Worm (Caenorhabditis elegans) whole organism, L1 larva: Measurements from ENCODE around the gene T01B7.5.

Source experiments
- C04F5.9 ChIP-seq: sonication (generic microtip); optimal IDR thresholded peaks from 2 replicates; lab custom pipeline; 2016; ENCODE audit warnings: missing genetic modification characterization, missing compliant biosample characterization
- F16B12.6 ChIP-seq: fragments of 150-350 bp; optimal IDR thresholded peaks from 2 replicates; lab custom pipeline; 2014; ENCODE audit warnings: missing biosample characterization, missing genetic modification characterization
- Y116A8C.19 ChIP-seq: sonication (generic microtip); optimal IDR thresholded peaks from 2 replicates; lab custom pipeline; 2016; ENCODE audit warnings: missing compliant biosample characterization, missing genetic modification characterization, borderline replicate concordance
- aha-1 ChIP-seq: fragments of 150-350 bp; optimal IDR thresholded peaks from 2 replicates; lab custom pipeline; 2014; ENCODE audit warnings: missing biosample characterization, missing genetic modification characterization
- aly-2 ChIP-seq: fragments of 150-350 bp; optimal IDR thresholded peaks from 2 replicates; lab custom pipeline; 2014; ENCODE audit warnings: missing biosample characterization, missing genetic modification characterization
- blmp-1 ChIP-seq: fragments of 150-350 bp; optimal IDR thresholded peaks from 2 replicates; lab custom pipeline; 2014; ENCODE audit warnings: missing biosample characterization, missing genetic modification characterization
- ceh-8 ChIP-seq: fragments of 200-800 bp; sonication (Bioruptor generic); optimal IDR thresholded peaks from 2 replicates; lab custom pipeline; 2018; ENCODE audit warnings: mild to moderate bottlenecking, missing genetic modification characterization, moderate library complexity, missing compliant biosample characterization
- ceh-82 ChIP-seq, 3 experiments: fragments of 150-350 bp in 1 of 3; sonication (generic microtip) in 2 of 3; optimal IDR thresholded peaks; 2 replicates each; lab custom pipeline; 2014 to 2017; ENCODE audit warnings: missing biosample characterization in 3 of 3, missing genetic modification characterization in 3 of 3
- ceh-88 ChIP-seq: fragments of 200-800 bp; sonication (Bioruptor generic); IDR thresholded peaks from 2 replicates; pipeline ENCODE4 v1.3.6; 2022; ENCODE audit warnings: missing genetic modification characterization, missing compliant biosample characterization
- ceh-90 ChIP-seq: sonication (generic microtip); optimal IDR thresholded peaks from 2 replicates; lab custom pipeline; 2016; ENCODE audit warnings: missing genetic modification characterization, missing compliant biosample characterization
- egl-13 ChIP-seq: sonication (generic microtip); optimal IDR thresholded peaks from 2 replicates; lab custom pipeline; 2016; ENCODE audit warnings: missing genotype, missing genetic modification reagents, missing genetic modification characterization, missing compliant biosample characterization
- egl-27 ChIP-seq, 2 experiments: fragments of 150-350 bp in 1 of 2; sonication (generic microtip); optimal IDR thresholded peaks; 3 replicates each; lab custom pipeline; 2017 to 2018; ENCODE audit warnings: missing biosample characterization in 2 of 2, missing genetic modification characterization in 2 of 2, missing genetic modification reagents in 2 of 2
- elt-2 ChIP-seq: sonication (generic microtip); optimal IDR thresholded peaks from 2 replicates; lab custom pipeline; 2016; ENCODE audit warnings: missing genetic modification characterization, mild to moderate bottlenecking, inconsistent platforms, missing compliant biosample characterization, missing genetic modification reagents
- elt-3 ChIP-seq, 6 experiments: fragments of 150-350 bp in 1 of 6; sonication (generic microtip); optimal IDR thresholded peaks; 2 replicates each; lab custom pipeline; 2017 to 2018; ENCODE audit warnings: missing biosample characterization in 6 of 6, missing genetic modification characterization in 6 of 6, inconsistent platforms in 1 of 6
- ets-5 ChIP-seq: fragments of 200-800 bp; sonication (Bioruptor generic); IDR thresholded peaks from 2 replicates; pipeline ENCODE4 v1.3.6; 2022; ENCODE audit warnings: missing genetic modification characterization, missing compliant biosample characterization
- fkh-10 ChIP-seq: sonication (generic microtip); optimal IDR thresholded peaks from 2 replicates; lab custom pipeline; 2017; ENCODE audit warnings: missing biosample characterization, missing genetic modification reagents, missing genetic modification characterization
- fkh-4 ChIP-seq: sonication (generic microtip); optimal IDR thresholded peaks from 2 replicates; lab custom pipeline; 2016; ENCODE audit warnings: missing compliant biosample characterization, missing genetic modification characterization, borderline replicate concordance
- grh-1 ChIP-seq: fragments of 200-800 bp; sonication (Bioruptor generic); IDR thresholded peaks from 2 replicates; pipeline ENCODE4 v1.3.6; 2022; ENCODE audit warnings: missing genetic modification reagents, missing genetic modification characterization, missing compliant biosample characterization
- hlh-17 ChIP-seq: fragments of 200-800 bp; sonication (Bioruptor generic); optimal IDR thresholded peaks from 2 replicates; lab custom pipeline; 2018; ENCODE audit warnings: missing genetic modification characterization, mild to moderate bottlenecking, missing compliant biosample characterization, moderate library complexity, borderline replicate concordance
- isw-1 ChIP-seq: fragments of 200-800 bp; sonication (Bioruptor generic); IDR thresholded peaks from 2 replicates; pipeline ENCODE4 v1.3.6; 2022; ENCODE audit warnings: missing genetic modification characterization, missing compliant biosample characterization
- jun-1 ChIP-seq: fragments of 150-350 bp; optimal IDR thresholded peaks from 2 replicates; lab custom pipeline; 2014; ENCODE audit warnings: missing biosample characterization, missing genetic modification reagents, missing genetic modification characterization
- lin-15B ChIP-seq: fragments of 150-350 bp; sonication (generic microtip); optimal IDR thresholded peaks from 3 replicates; lab custom pipeline; 2014; ENCODE audit warnings: missing biosample characterization, missing genetic modification characterization
- lin-35 ChIP-seq, 2 experiments: fragments of 150-350 bp; optimal IDR thresholded peaks; 2 replicates each; lab custom pipeline; 2014; ENCODE audit warnings: missing biosample characterization in 2 of 2, missing genetic modification characterization in 2 of 2, missing genetic modification reagents in 2 of 2
- lin-39 ChIP-seq: fragments of 150-350 bp; optimal IDR thresholded peaks from 2 replicates; lab custom pipeline; 2014; ENCODE audit warnings: missing biosample characterization, missing genetic modification reagents, missing genetic modification characterization
- lir-3 ChIP-seq: sonication (generic microtip); optimal IDR thresholded peaks from 2 replicates; lab custom pipeline; 2016; ENCODE audit warnings: mild to moderate bottlenecking, missing genetic modification characterization, moderate library complexity, missing compliant biosample characterization; ENCODE audit not compliant: poor library complexity
- mep-1 ChIP-seq: fragments of 150-350 bp; optimal IDR thresholded peaks from 2 replicates; lab custom pipeline; 2014; ENCODE audit warnings: missing biosample characterization, missing genetic modification characterization
- nhr-19 ChIP-seq: fragments of 200-800 bp; sonication (Bioruptor generic); conservative IDR thresholded peaks from 2 replicates; pipeline ENCODE4 v1.3.6; 2022; ENCODE audit warnings: missing genetic modification characterization, missing compliant biosample characterization
- nhr-28 ChIP-seq: fragments of 150-350 bp; optimal IDR thresholded peaks from 2 replicates; lab custom pipeline; 2014; ENCODE audit warnings: missing biosample characterization, missing genetic modification characterization
- nhr-47 ChIP-seq: sonication (generic microtip); optimal IDR thresholded peaks from 2 replicates; lab custom pipeline; 2016; ENCODE audit warnings: mild to moderate bottlenecking, missing genetic modification characterization, moderate library complexity, missing compliant biosample characterization
- nhr-71 ChIP-seq: sonication (generic microtip); optimal IDR thresholded peaks from 2 replicates; lab custom pipeline; 2016; ENCODE audit warnings: mild to moderate bottlenecking, missing genetic modification characterization, moderate library complexity, missing compliant biosample characterization
- nhr-76 ChIP-seq: sonication (generic microtip); optimal IDR thresholded peaks from 2 replicates; lab custom pipeline; 2017; ENCODE audit warnings: missing biosample characterization, missing genetic modification characterization
- nhr-84 ChIP-seq: sonication (generic microtip); optimal IDR thresholded peaks from 2 replicates; lab custom pipeline; 2017; ENCODE audit warnings: missing biosample characterization, missing genetic modification characterization
- nhr-90 ChIP-seq: sonication (generic microtip); optimal IDR thresholded peaks from 2 replicates; lab custom pipeline; 2016; ENCODE audit warnings: mild to moderate bottlenecking, missing genetic modification characterization, missing compliant biosample characterization; ENCODE audit not compliant: poor library complexity
- pag-3 ChIP-seq: sonication (generic microtip); optimal IDR thresholded peaks from 2 replicates; lab custom pipeline; 2017; ENCODE audit warnings: missing genetic modification characterization, mild to moderate bottlenecking, missing compliant biosample characterization, antibody characterized with exemption, borderline replicate concordance; ENCODE audit not compliant: insufficient read depth
- pqm-1 ChIP-seq: sonication (generic microtip); optimal IDR thresholded peaks from 3 replicates; lab custom pipeline; 2017; ENCODE audit warnings: missing biosample characterization, missing genetic modification characterization
- rnt-1 ChIP-seq: sonication (generic microtip); optimal IDR thresholded peaks from 2 replicates; lab custom pipeline; 2016; ENCODE audit warnings: mild to moderate bottlenecking, missing genetic modification characterization, moderate library complexity, missing compliant biosample characterization
- snpc-4 ChIP-seq: fragments of 150-350 bp; optimal IDR thresholded peaks from 2 replicates; lab custom pipeline; 2014; ENCODE audit warnings: missing biosample characterization, missing genetic modification characterization
- sox-4 ChIP-seq: sonication (generic microtip); optimal IDR thresholded peaks from 2 replicates; lab custom pipeline; 2016; ENCODE audit warnings: missing genetic modification characterization, missing compliant biosample characterization
- sptf-1 ChIP-seq: fragments of 150-350 bp; optimal IDR thresholded peaks from 2 replicates; lab custom pipeline; 2014; ENCODE audit warnings: missing biosample characterization, missing genetic modification characterization
- tbx-2 ChIP-seq: sonication (generic microtip); optimal IDR thresholded peaks from 2 replicates; lab custom pipeline; 2016; ENCODE audit warnings: missing genetic modification characterization, missing compliant biosample characterization
- tlp-1 ChIP-seq: fragments of 150-350 bp; optimal IDR thresholded peaks from 2 replicates; lab custom pipeline; 2014; ENCODE audit warnings: missing biosample characterization, missing genetic modification characterization
- unc-30 ChIP-seq: sonication (generic microtip); optimal IDR thresholded peaks from 2 replicates; lab custom pipeline; 2017; ENCODE audit warnings: missing biosample characterization, missing genetic modification characterization
- unc-62 ChIP-seq: fragments of 150-350 bp; optimal IDR thresholded peaks from 2 replicates; lab custom pipeline; 2014; ENCODE audit warnings: missing biosample characterization, missing genetic modification reagents, missing genetic modification characterization
- unc-86 ChIP-seq: sonication (generic microtip); optimal IDR thresholded peaks from 2 replicates; lab custom pipeline; 2016; ENCODE audit warnings: missing genetic modification characterization, missing compliant biosample characterization
- unc-98 ChIP-seq: fragments of 200-800 bp; sonication (Bioruptor generic); IDR thresholded peaks from 2 replicates; pipeline ENCODE4 v1.3.6; 2022; ENCODE audit warnings: missing genetic modification characterization, missing compliant biosample characterization
- vab-15 ChIP-seq: sonication (generic microtip); optimal IDR thresholded peaks from 2 replicates; lab custom pipeline; 2017; ENCODE audit warnings: missing genotype, mild to moderate bottlenecking, missing genetic modification characterization, missing compliant biosample characterization
- zag-1 ChIP-seq: fragments of 150-350 bp; optimal IDR thresholded peaks from 2 replicates; lab custom pipeline; 2014; ENCODE audit warnings: missing biosample characterization, missing genetic modification characterization
- zip-4 ChIP-seq: fragments of 200-800 bp; sonication (Bioruptor generic); optimal IDR thresholded peaks from 2 replicates; lab custom pipeline; 2018; ENCODE audit warnings: mild to moderate bottlenecking, missing genetic modification characterization, moderate library complexity, missing compliant biosample characterization
- ztf-11 ChIP-seq, 2 experiments: sonication (generic microtip); optimal IDR thresholded peaks; 2 replicates each; lab custom pipeline; 2016 to 2017; ENCODE audit warnings: missing genetic modification characterization in 2 of 2, missing biosample characterization in 1 of 2, missing compliant biosample characterization in 1 of 2

The T01B7.5 gene

DNA sequence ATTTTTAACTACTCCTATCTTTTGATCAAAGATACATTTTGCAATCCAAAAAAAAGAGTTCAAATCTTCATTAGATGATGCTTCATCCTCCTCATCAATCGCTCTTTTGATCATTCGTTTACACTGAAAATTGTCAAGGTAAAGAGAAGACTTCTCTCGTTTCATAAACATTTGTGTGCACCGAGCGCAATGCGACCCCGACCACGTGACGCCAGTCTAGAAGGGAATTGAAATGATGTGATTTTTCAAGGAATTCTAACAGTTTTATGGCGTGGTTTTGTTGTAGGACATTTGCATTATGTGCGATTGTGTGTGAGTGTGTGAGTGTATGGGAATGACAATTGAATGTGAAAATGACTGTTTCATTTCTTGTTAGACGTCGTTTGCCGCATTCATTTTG is 24.6 kb downstream of the T01B7.5 start (continued):
- TF ChIP-seq ets-5 (no peak), C04F5.9 (tag; lab: Kevin White, UChicago) (no peak), mep-1 (tag; lab: Kevin White, UChicago) (peak; percentile 18), nhr-84 (tag; lab: Kevin White, UChicago) (no peak), lin-39 (tag; lab: Kevin White, UChicago) (no peak), rnt-1 (tag; lab: Kevin White, UChicago) (peak; percentile 75)

DNA sequence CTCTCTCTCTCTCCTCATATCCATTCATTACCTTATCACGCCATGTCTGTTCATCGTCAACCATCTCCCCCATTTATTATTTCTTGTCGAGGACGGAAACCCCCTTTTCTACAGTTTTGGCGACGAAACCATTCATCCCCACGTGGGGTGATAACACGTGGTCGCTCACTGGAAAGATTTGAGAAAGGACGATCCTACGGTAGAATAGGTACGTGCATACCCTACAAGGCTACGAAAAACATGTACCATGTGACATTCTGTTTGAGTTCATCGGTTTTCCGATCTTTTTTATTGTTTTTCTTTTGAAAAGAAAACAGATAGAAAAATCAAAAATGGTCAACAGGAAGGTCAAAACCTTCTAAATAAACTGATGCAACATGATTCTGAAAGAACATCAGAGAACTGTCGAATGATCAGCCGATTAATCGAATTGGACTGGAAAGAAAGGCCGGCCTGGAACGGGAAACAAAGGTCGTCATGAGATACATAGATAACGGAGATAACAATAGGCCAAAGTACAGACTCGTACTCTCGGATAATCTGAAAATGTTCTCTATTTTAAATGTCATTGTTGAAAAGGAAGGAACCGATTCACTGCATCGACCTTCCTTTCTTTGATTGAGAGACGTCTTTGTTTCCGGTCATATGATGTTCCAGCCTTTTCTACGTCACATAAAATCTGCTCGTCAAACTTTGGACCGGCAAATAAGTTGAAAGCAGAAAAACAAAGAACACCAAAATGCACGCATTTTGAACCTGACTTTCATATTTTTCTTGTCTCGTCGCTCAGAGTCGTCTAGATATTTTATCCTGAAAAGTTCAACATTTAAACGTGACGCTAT is 25.6 kb downstream of the T01B7.5 start:
- no peak for TF ChIP-seq isw-1 (GFP tag; lab: Robert Waterston, UW)
- no peak for TF ChIP-seq aha-1 (tag; lab: Kevin White, UChicago)
- peak; percentile 91 for TF ChIP-seq blmp-1 (tag; lab: Kevin White, UChicago)
- TF ChIP-seq lin-35 (GFP tag; optimal IDR thresholded peaks at IDR 0.05; lab: Kevin White, UChicago): peak in 1 of 2 experiments; percentile 81
- TF ChIP-seq unc-98 (GFP tag; lab: Robert Waterston, UW): no peak
- no peak for TF ChIP-seq F16B12.6
- peak; percentile 94 for TF ChIP-seq nhr-90
- TF ChIP-seq snpc-4 (tag; lab: Kevin White, UChicago): no peak
- TF ChIP-seq sox-4 (tag; lab: Kevin White, UChicago): no peak
- no peak for TF ChIP-seq unc-30
- TF ChIP-seq tlp-1 (tag; lab: Kevin White, UChicago): no peak
- TF ChIP-seq jun-1: no peak
- no peak for TF ChIP-seq ceh-82 (tag; optimal IDR thresholded peaks at IDR 0.05; lab: Kevin White, UChicago)
- no peak for TF ChIP-seq pag-3
- no peak for TF ChIP-seq egl-13 (tag; lab: Kevin White, UChicago)
- TF ChIP-seq pqm-1 (tag; lab: Kevin White, UChicago): no peak
- TF ChIP-seq lin-15B (tag; lab: Kevin White, UChicago): no peak
- TF ChIP-seq ztf-11 (tag; optimal IDR thresholded peaks at IDR 0.05; lab: Kevin White, UChicago): no peak
- no peak for TF ChIP-seq nhr-28 (tag; lab: Kevin White, UChicago)
- no peak for TF ChIP-seq nhr-76 (tag; lab: Kevin White, UChicago)
- no peak for TF ChIP-seq unc-86 (tag; lab: Kevin White, UChicago)
- TF ChIP-seq hlh-17 (GFP tag; lab: Kevin White, UChicago): no peak
- TF ChIP-seq nhr-19 (GFP tag; lab: Robert Waterston, UW): peak; percentile 87
- no peak for TF ChIP-seq egl-27 (tag; optimal IDR thresholded peaks at IDR 0.05; lab: Kevin White, UChicago)
- TF ChIP-seq ceh-88: no peak
- no peak for TF ChIP-seq unc-62
- TF ChIP-seq ets-5: no peak
- peak; percentile 94 for TF ChIP-seq nhr-71 (tag; lab: Kevin White, UChicago)
- peak; percentile 6 for TF ChIP-seq vab-15 (tag; lab: Kevin White, UChicago)
- no peak for TF ChIP-seq Y116A8C.19 (tag; lab: Kevin White, UChicago)
- no peak for TF ChIP-seq sptf-1 (tag; lab: Kevin White, UChicago)
- TF ChIP-seq fkh-4 (tag; lab: Kevin White, UChicago): no peak
- no peak for TF ChIP-seq aly-2 (tag; lab: Kevin White, UChicago)
- peak; percentile 79 for TF ChIP-seq tbx-2 (tag; lab: Kevin White, UChicago)
- TF ChIP-seq elt-2 (tag; lab: Kevin White, UChicago): no peak
- peak; percentile 62 for TF ChIP-seq lir-3
- TF ChIP-seq zip-4: no peak
- peak; percentile 84 for TF ChIP-seq grh-1 (GFP tag; lab: Robert Waterston, UW)
- no peak for TF ChIP-seq fkh-10 (GFP tag; lab: Kevin White, UChicago)
- no peak for TF ChIP-seq zag-1 (tag; lab: Kevin White, UChicago)
- peak in 5 of 6 experiments; percentile 29 to 97 (median 64) for TF ChIP-seq elt-3 (tag; optimal IDR thresholded peaks at IDR 0.05; lab: Kevin White, UChicago)
- no peak for TF ChIP-seq ceh-8
- peak; percentile 79 for TF ChIP-seq mep-1 (tag; lab: Kevin White, UChicago)
- TF ChIP-seq ceh-90 (tag; lab: Kevin White, UChicago): no peak
- TF ChIP-seq nhr-47: peak; percentile 79
